Worm (Caenorhabditis elegans) whole organism, early embryonic: ENCODE measurements around the gene ZK370.6.

Experiments used
- ama-1 ChIP-seq: fragments of 150-350 bp; optimal IDR thresholded peaks from 2 replicates; lab custom pipeline; 2014
- ceh-13 ChIP-seq: fragments of 200-800 bp; sonication (Bioruptor generic); optimal IDR thresholded peaks from 2 replicates; lab custom pipeline; 2018; ENCODE audit warnings: mild to moderate bottlenecking, missing genetic modification characterization, missing compliant biosample characterization
- flt-1 ChIP-seq: fragments of 200-800 bp; sonication (Bioruptor generic); IDR thresholded peaks from 2 replicates; pipeline ENCODE4 v1.3.6; 2022; ENCODE audit warnings: missing genetic modification characterization, missing compliant biosample characterization
- tra-4 ChIP-seq: sonication (generic microtip); optimal IDR thresholded peaks from 2 replicates; lab custom pipeline; 2017; ENCODE audit warnings: missing genetic modification characterization, missing compliant biosample characterization

ce11 chrIII:8767292-8767829 is 23.7 kb upstream of the ZK370.6 start, which contains the start of gene mig-22:
- no peak for TF ChIP-seq ama-1 (lab: Kevin White, UChicago)
- TF ChIP-seq tra-4 (tag; lab: Kevin White, UChicago) = no peak
- no peak for TF ChIP-seq ceh-13 (GFP tag; lab: Kevin White, UChicago)
- TF ChIP-seq flt-1 (GFP tag; lab: Robert Waterston, UW) = no peak
